Fruit fly (Drosophila melanogaster): ENCODE results near the gene CG1113.

Gene CG1113

dm6 chr3R:5290738-5291137 lies 37.8 kb downstream of the CG1113 start:
- TF ChIP-seq CG6791 (GFP tag; IDR thresholded peaks at IDR 0.05; ENCODE audit: partially characterized antibody), result no peak
- TF ChIP-seq cato (GFP tag; optimal IDR thresholded peaks at IDR 0.05; ENCODE audit: borderline replicate concordance), result no peak
- TF ChIP-seq CG4707 (GFP tag; optimal IDR thresholded peaks at IDR 0.05), result no peak
- TF ChIP-seq sd (tag; optimal IDR thresholded peaks at IDR 0.05), result no peak
- TF ChIP-seq chinmo (GFP tag; IDR thresholded peaks at IDR 0.05; ENCODE audit: partially characterized antibody), result peak; percentile 68; the same call in 2 of the 4 replicates
- TF ChIP-seq CG43689 (GFP tag; IDR thresholded peaks at IDR 0.05), result no peak
- TF ChIP-seq CG7839 (tag; optimal IDR thresholded peaks at IDR 0.05), result no peak
- TF ChIP-seq dmrt11E (tag; optimal IDR thresholded peaks at IDR 0.05), result no peak
- no peak for TF ChIP-seq NK7.1 (GFP tag; optimal IDR thresholded peaks at IDR 0.05)
- TF ChIP-seq eve (GFP tag; optimal IDR thresholded peaks at IDR 0.05), result no peak
- no peak for TF ChIP-seq gsb-n (tag; optimal IDR thresholded peaks at IDR 0.05)
- no peak for TF ChIP-seq exex (tag; optimal IDR thresholded peaks at IDR 0.05)
- TF ChIP-seq CG13894 (tag; optimal IDR thresholded peaks at IDR 0.05), result peak; percentile 45
- no peak for TF ChIP-seq Ravus (GFP tag; IDR thresholded peaks at IDR 0.05)
- peak; percentile 67 for TF ChIP-seq CG12769 (tag; optimal IDR thresholded peaks at IDR 0.05)
- TF ChIP-seq Meics (GFP tag; optimal IDR thresholded peaks at IDR 0.05), result no peak
- TF ChIP-seq CG18011 (GFP tag; optimal IDR thresholded peaks at IDR 0.05), result no peak
- no peak for TF ChIP-seq CG15073 (GFP tag; optimal IDR thresholded peaks at IDR 0.05)
- TF ChIP-seq oc (tag; optimal IDR thresholded peaks at IDR 0.05), result no peak
- no peak for TF ChIP-seq slou (GFP tag; optimal IDR thresholded peaks at IDR 0.05)
- peak; percentile 30 for TF ChIP-seq CG10543 (GFP tag; optimal IDR thresholded peaks at IDR 0.05)
- TF ChIP-seq vvl (GFP tag; IDR thresholded peaks at IDR 0.05), result peak; percentile 77
- 0 out of 3 replicates have a peak, but pooled peaks have one; percentile 8 for TF ChIP-seq zen2 (GFP tag; IDR thresholded peaks at IDR 0.05; ENCODE audit: partially characterized antibody)
- no peak for TF ChIP-seq CG18476 (GFP tag; optimal IDR thresholded peaks at IDR 0.05)
- TF ChIP-seq Vsx1 (GFP tag; optimal IDR thresholded peaks at IDR 0.05), result no peak
- TF ChIP-seq CG32767 (GFP tag; IDR thresholded peaks at IDR 0.05), result 0 out of 2 replicates have a peak, but pooled peaks have one; percentile 29
- TF ChIP-seq CG14441 (GFP tag; IDR thresholded peaks at IDR 0.05), result no peak
- TF ChIP-seq abd-A (tag; optimal IDR thresholded peaks at IDR 0.05), result no peak
- no peak for TF ChIP-seq CG16863 (GFP tag; optimal IDR thresholded peaks at IDR 0.05)
- TF ChIP-seq Gsc (GFP tag; IDR thresholded peaks at IDR 0.05), result no peak
- TF ChIP-seq CG11504 (tag; optimal IDR thresholded peaks at IDR 0.05), result no peak
- TF ChIP-seq Pdp1 (GFP tag; optimal IDR thresholded peaks at IDR 0.05), result peak in 1 of 2 experiments; percentile 58
- TF ChIP-seq Awh (GFP tag; IDR thresholded peaks at IDR 0.05), result no peak
- no peak for TF ChIP-seq Blimp-1 (GFP tag; optimal IDR thresholded peaks at IDR 0.05)
- TF ChIP-seq CG11456 (GFP tag; IDR thresholded peaks at IDR 0.05), result no peak
- TF ChIP-seq CG12104 (GFP tag; optimal IDR thresholded peaks at IDR 0.05), result no peak
- TF ChIP-seq Doc2 (GFP tag; IDR thresholded peaks at IDR 0.05), result no peak

- TF ChIP-seq D19B (GFP tag; optimal IDR thresholded peaks at IDR 0.05) (no peak), HLH54F (GFP tag; optimal IDR thresholded peaks at IDR 0.05) (no peak), exex (tag; optimal IDR thresholded peaks at IDR 0.05) (peak; percentile 69), eve (GFP tag; optimal IDR thresholded peaks at IDR 0.05) (peak in 1 of 2 experiments; percentile 23)
Observed at dm6 chr3R:5295090-5295489, 42.1 kb downstream of the CG1113 start.

Measured in whole organism, embryonic.